Worm (Caenorhabditis elegans) whole organism, young adult: ENCODE data around the gene E02H4.8.

ENCODE experiments used
- F10E7.11 ChIP-seq: sonication (generic microtip); optimal IDR thresholded peaks from 2 replicates; lab custom pipeline; 2017; ENCODE audit warnings: mild to moderate bottlenecking, missing genetic modification characterization, moderate library complexity, missing compliant biosample characterization
- F39B2.1 ChIP-seq: fragments of 200-800 bp; sonication (Bioruptor generic); IDR thresholded peaks from 2 replicates; pipeline ENCODE4 v1.3.6; 2022; ENCODE audit warnings: missing genetic modification reagents, missing genetic modification characterization, missing compliant biosample characterization
- lin-54 ChIP-seq: fragments of 200-800 bp; sonication (Bioruptor generic); optimal IDR thresholded peaks from 2 replicates; lab custom pipeline; 2018; ENCODE audit warnings: mild to moderate bottlenecking, missing genetic modification characterization, missing compliant biosample characterization
- snpc-4 ChIP-seq, 5 experiments: fragments of 150-350 bp in 1 of 5; sonication (generic microtip) in 4 of 5; optimal IDR thresholded peaks; 2 replicates each; lab custom pipeline; 2014 to 2018; ENCODE audit warnings: missing genetic modification characterization in 5 of 5, missing biosample characterization in 3 of 5, antibody characterized with exemption in 2 of 5, mild to moderate bottlenecking in 2 of 5, missing compliant biosample characterization in 2 of 5, missing genotype in 2 of 5, moderate library complexity in 2 of 5, missing genetic modification reagents in 1 of 5

- TF ChIP-seq F10E7.11 (tag; lab: Kevin White, UChicago) (no peak), F39B2.1 (GFP tag; lab: Robert Waterston, UW) (no peak), lin-54 (GFP tag; lab: Kevin White, UChicago) (no peak), snpc-4 (GFP tag; optimal IDR thresholded peaks at IDR 0.05; lab: Kevin White, UChicago) (peak; percentile 45), snpc-4 (tag; optimal IDR thresholded peaks at IDR 0.05; lab: Kevin White, UChicago) (peak in 2 of 4 experiments; percentile 59 to 77)
These were observed 31.4 kb downstream of the E02H4.8 start for ce11 chrX:14231987-14232386.
